Fruit fly (Drosophila melanogaster): Measurements from ENCODE around the gene CG32147.

The CG32147 gene

dm6 chr3L:15141118-15142003 lies 2.5 kb downstream of the CG32147 start:
- TF ChIP-seq CG8478 (optimal IDR thresholded peaks at IDR 0.05): peak; percentile 4
- peak; percentile 67 to 92 for TF ChIP-seq EcR (GFP tag; optimal IDR thresholded peaks at IDR 0.05)
- TF ChIP-seq Dll (optimal IDR thresholded peaks at IDR 0.05): no peak

dm6 chr3L:15140268-15140957 lies 3.4 kb downstream of the CG32147 start:
- TF ChIP-seq psq (optimal IDR thresholded peaks at IDR 0.05) (no peak), usp (GFP tag; optimal IDR thresholded peaks at IDR 0.05) (no peak), Dll (optimal IDR thresholded peaks at IDR 0.05) (no peak), CG8478 (optimal IDR thresholded peaks at IDR 0.05) (no peak), pan (optimal IDR thresholded peaks at IDR 0.05) (no peak), EcR (GFP tag; optimal IDR thresholded peaks at IDR 0.05) (no peak)

- TF ChIP-seq CG8478 (optimal IDR thresholded peaks at IDR 0.05) (no peak), psq (optimal IDR thresholded peaks at IDR 0.05) (no peak), EcR (GFP tag; optimal IDR thresholded peaks at IDR 0.05) (no peak), pan (optimal IDR thresholded peaks at IDR 0.05) (no peak), Dll (optimal IDR thresholded peaks at IDR 0.05) (no peak), usp (GFP tag; optimal IDR thresholded peaks at IDR 0.05) (no peak)
Observed at dm6 chr3L:15137790-15138189, 6.1 kb downstream of the CG32147 start.

- TF ChIP-seq pan (optimal IDR thresholded peaks at IDR 0.05): no peak
- no peak for TF ChIP-seq CG8478 (optimal IDR thresholded peaks at IDR 0.05)
- no peak for TF ChIP-seq Dll (optimal IDR thresholded peaks at IDR 0.05)
- no peak for TF ChIP-seq usp (GFP tag; optimal IDR thresholded peaks at IDR 0.05)
- TF ChIP-seq EcR (GFP tag; optimal IDR thresholded peaks at IDR 0.05): no peak
- no peak for TF ChIP-seq psq (optimal IDR thresholded peaks at IDR 0.05)
Observed at dm6 chr3L:15136659-15137572, 6.9 kb downstream of the CG32147 start, which contains the start of gene CG12316. TSS of gene CG12316 (minus strand) at chr3L:15136934.

dm6 chr3L:15131278-15131677 lies 12.6 kb downstream of the CG32147 start, which contains the start of gene CG13457:
TSS of gene CG13457 (minus strand) at chr3L:15131378.
- no peak for TF ChIP-seq pan (optimal IDR thresholded peaks at IDR 0.05)
- TF ChIP-seq psq (optimal IDR thresholded peaks at IDR 0.05): no peak
- TF ChIP-seq usp (GFP tag; optimal IDR thresholded peaks at IDR 0.05): no peak
- no peak for TF ChIP-seq CG8478 (optimal IDR thresholded peaks at IDR 0.05)
- no peak for TF ChIP-seq EcR (GFP tag; optimal IDR thresholded peaks at IDR 0.05)
- no peak for TF ChIP-seq Dll (optimal IDR thresholded peaks at IDR 0.05)

dm6 chr3L:15125717-15126116 lies 18.1 kb downstream of the CG32147 start:
- TF ChIP-seq CG8478 (optimal IDR thresholded peaks at IDR 0.05) (no peak), usp (GFP tag; optimal IDR thresholded peaks at IDR 0.05) (no peak)

- peak in 1 of 2 experiments; percentile 49 for TF ChIP-seq EcR (GFP tag; optimal IDR thresholded peaks at IDR 0.05)
- no peak for TF ChIP-seq Dll (optimal IDR thresholded peaks at IDR 0.05)
- TF ChIP-seq CG8478 (optimal IDR thresholded peaks at IDR 0.05): no peak
- TF ChIP-seq usp (GFP tag; optimal IDR thresholded peaks at IDR 0.05): no peak
Observed at dm6 chr3L:15125077-15125652, 18.7 kb downstream of the CG32147 start, which contains the start of gene CG16959. TSS of gene CG16959 (minus strand) at chr3L:15125321.

- TF ChIP-seq psq (optimal IDR thresholded peaks at IDR 0.05): no peak
- TF ChIP-seq EcR (GFP tag; optimal IDR thresholded peaks at IDR 0.05): no peak
- no peak for TF ChIP-seq CG8478 (optimal IDR thresholded peaks at IDR 0.05)
- TF ChIP-seq pan (optimal IDR thresholded peaks at IDR 0.05): no peak
- no peak for TF ChIP-seq Dll (optimal IDR thresholded peaks at IDR 0.05)
- TF ChIP-seq usp (GFP tag; optimal IDR thresholded peaks at IDR 0.05): no peak
Observed at dm6 chr3L:15123736-15124135, 20.1 kb downstream of the CG32147 start.

- TF ChIP-seq CG8478 (optimal IDR thresholded peaks at IDR 0.05): no peak
- no peak for TF ChIP-seq pan (optimal IDR thresholded peaks at IDR 0.05)
- no peak for TF ChIP-seq EcR (GFP tag; optimal IDR thresholded peaks at IDR 0.05)
- TF ChIP-seq psq (optimal IDR thresholded peaks at IDR 0.05): no peak
- no peak for TF ChIP-seq Dll (optimal IDR thresholded peaks at IDR 0.05)
- no peak for TF ChIP-seq usp (GFP tag; optimal IDR thresholded peaks at IDR 0.05)
Observed at dm6 chr3L:15121272-15121671, 22.6 kb downstream of the CG32147 start, which contains the start of gene CG32847. TSS of gene CG32847 (plus strand) at chr3L:15121572.

- TF ChIP-seq pan (optimal IDR thresholded peaks at IDR 0.05) (no peak), usp (GFP tag; optimal IDR thresholded peaks at IDR 0.05) (no peak), EcR (GFP tag; optimal IDR thresholded peaks at IDR 0.05) (no peak), psq (optimal IDR thresholded peaks at IDR 0.05) (no peak), CG8478 (optimal IDR thresholded peaks at IDR 0.05) (no peak), Dll (optimal IDR thresholded peaks at IDR 0.05) (no peak)
Observed at dm6 chr3L:15116536-15116935, 27.3 kb downstream of the CG32147 start, which contains the start of gene Cep135. TSS of gene Cep135 (plus strand) at chr3L:15116737.

dm6 chr3L:15113257-15113656 lies 30.6 kb downstream of the CG32147 start, which contains the start of gene CG13458:
TSS of gene CG13458 (plus strand) at chr3L:15113557.
- no peak for TF ChIP-seq Dll (optimal IDR thresholded peaks at IDR 0.05)
- no peak for TF ChIP-seq pan (optimal IDR thresholded peaks at IDR 0.05)

Measured in whole organism.